Worm (Caenorhabditis elegans) whole organism, L2 larva: Measurements from ENCODE around the gene nuo-3.

Experiments used
- C34F6.9 ChIP-seq: fragments of 150-350 bp; optimal IDR thresholded peaks from 2 replicates; lab custom pipeline; 2014; ENCODE audit warnings: missing biosample characterization, missing genetic modification characterization
- R02D3.7 ChIP-seq: fragments of 150-350 bp; optimal IDR thresholded peaks from 2 replicates; lab custom pipeline; 2014; ENCODE audit warnings: missing biosample characterization, missing genetic modification characterization
- ama-1 ChIP-seq: fragments of 150-350 bp; optimal IDR thresholded peaks from 2 replicates; lab custom pipeline; 2018; ENCODE audit warnings: inconsistent platforms
- dmd-4 ChIP-seq: sonication (generic microtip); optimal IDR thresholded peaks from 2 replicates; lab custom pipeline; 2017; ENCODE audit warnings: missing biosample characterization, missing genetic modification characterization
- elt-1 ChIP-seq: fragments of 150-350 bp; optimal IDR thresholded peaks from 2 replicates; lab custom pipeline; 2014; ENCODE audit warnings: missing biosample characterization, missing genetic modification characterization
- elt-3 ChIP-seq: sonication (generic microtip); optimal IDR thresholded peaks from 2 replicates; lab custom pipeline; 2017; ENCODE audit warnings: missing biosample characterization, missing genetic modification characterization
- gmeb-1 ChIP-seq: fragments of 150-350 bp; optimal IDR thresholded peaks from 2 replicates; lab custom pipeline; 2014; ENCODE audit warnings: missing biosample characterization, missing genetic modification characterization
- lin-39 ChIP-seq: fragments of 150-350 bp; optimal IDR thresholded peaks from 2 replicates; lab custom pipeline; 2014; ENCODE audit warnings: missing biosample characterization, missing genetic modification reagents, missing genetic modification characterization
- mbf-1 ChIP-seq: sonication (generic microtip); optimal IDR thresholded peaks from 2 replicates; lab custom pipeline; 2017; ENCODE audit warnings: missing biosample characterization, missing genetic modification characterization
- nhr-11 ChIP-seq: fragments of 150-350 bp; optimal IDR thresholded peaks from 2 replicates; lab custom pipeline; 2014; ENCODE audit warnings: missing biosample characterization, missing genetic modification characterization
- nhr-12 ChIP-seq: fragments of 150-350 bp; optimal IDR thresholded peaks from 2 replicates; lab custom pipeline; 2014; ENCODE audit warnings: missing biosample characterization, missing genetic modification characterization
- snpc-4 ChIP-seq: fragments of 150-350 bp; optimal IDR thresholded peaks from 2 replicates; lab custom pipeline; 2014; ENCODE audit warnings: missing biosample characterization, missing genetic modification characterization
- zag-1 ChIP-seq: fragments of 150-350 bp; optimal IDR thresholded peaks from 2 replicates; lab custom pipeline; 2014; ENCODE audit warnings: missing biosample characterization, missing genetic modification characterization
- ztf-11 ChIP-seq: sonication (generic microtip); optimal IDR thresholded peaks from 2 replicates; lab custom pipeline; 2017; ENCODE audit warnings: missing biosample characterization, missing genetic modification characterization

- TF ChIP-seq zag-1 (no peak), nhr-12 (tag; lab: Kevin White, UChicago) (no peak), mbf-1 (no peak), R02D3.7 (tag; lab: Kevin White, UChicago) (no peak), nhr-11 (tag; lab: Kevin White, UChicago) (no peak), gmeb-1 (tag; lab: Kevin White, UChicago) (no peak), C34F6.9 (tag; lab: Kevin White, UChicago) (no peak), ama-1 (lab: Kevin White, UChicago) (no peak), elt-3 (tag; lab: Kevin White, UChicago) (no peak), snpc-4 (no peak), lin-39 (tag; lab: Kevin White, UChicago) (no peak), dmd-4 (tag; lab: Kevin White, UChicago) (no peak), ztf-11 (tag; lab: Kevin White, UChicago) (no peak), elt-1 (tag; lab: Kevin White, UChicago) (no peak)
These were observed 32.0 kb downstream of the nuo-3 start, which contains the start of gene Y57G11C.5 for ce11 chrIV:14765336-14765735.
